Worm (Caenorhabditis elegans) whole organism, midembryonic: ENCODE data around the gene srxa-2.

Experiments
- T22C8.4 ChIP-seq: fragments of 200-800 bp; sonication (Bioruptor generic); IDR thresholded peaks from 2 replicates; pipeline ENCODE4 v1.3.6; 2022; ENCODE audit warnings: missing genetic modification characterization, missing compliant biosample characterization
- cog-1 ChIP-seq: sonication (generic microtip); optimal IDR thresholded peaks from 2 replicates; lab custom pipeline; 2016; ENCODE audit warnings: missing genetic modification characterization, missing compliant biosample characterization
- flt-1 ChIP-seq: fragments of 200-800 bp; sonication (Bioruptor generic); IDR thresholded peaks from 2 replicates; pipeline ENCODE4 v1.3.6; 2022; ENCODE audit warnings: missing genetic modification characterization, missing compliant biosample characterization
- klf-2 ChIP-seq: fragments of 200-800 bp; sonication (Bioruptor generic); conservative IDR thresholded peaks from 2 replicates; pipeline ENCODE4 v1.3.6; 2022; ENCODE audit warnings: missing genetic modification reagents, missing genetic modification characterization, missing compliant biosample characterization
- med-1 ChIP-seq: sonication (generic microtip); optimal IDR thresholded peaks from 2 replicates; lab custom pipeline; 2017; ENCODE audit warnings: missing genetic modification characterization, mild to moderate bottlenecking, missing compliant biosample characterization, antibody characterized with exemption, missing genetic modification reagents; ENCODE audit not compliant: insufficient read depth
- ref-1 ChIP-seq: fragments of 200-800 bp; sonication (Bioruptor generic); conservative IDR thresholded peaks from 2 replicates; pipeline ENCODE4 v1.3.6; 2022; ENCODE audit warnings: missing genetic modification reagents, missing genetic modification characterization, missing compliant biosample characterization
- tab-1 ChIP-seq: fragments of 200-800 bp; sonication (Bioruptor generic); IDR thresholded peaks from 2 replicates; pipeline ENCODE4 v1.3.6; 2022; ENCODE audit warnings: missing genetic modification characterization, missing compliant biosample characterization
- ztf-23 ChIP-seq: fragments of 200-800 bp; sonication (Bioruptor generic); IDR thresholded peaks from 2 replicates; pipeline ENCODE4 v1.3.6; 2022; ENCODE audit warnings: missing genetic modification reagents, missing genetic modification characterization, missing compliant biosample characterization
- ztf-29 ChIP-seq: fragments of 200-800 bp; sonication (Bioruptor generic); IDR thresholded peaks from 2 replicates; pipeline ENCODE4 v1.3.6; 2022; ENCODE audit warnings: missing genetic modification reagents, missing genetic modification characterization, missing compliant biosample characterization

Gene srxa-2

ce11 chrIV:9464345-9464783, 41.2 kb downstream of the srxa-2 start:
- TF ChIP-seq ref-1 (GFP tag; lab: Robert Waterston, UW) (no peak), T22C8.4 (GFP tag; lab: Robert Waterston, UW) (no peak), ztf-29 (GFP tag; lab: Robert Waterston, UW) (no peak), flt-1 (GFP tag; lab: Robert Waterston, UW) (0 out of 2 replicates have a peak, but pooled peaks have one; percentile 15), med-1 (GFP tag; lab: Kevin White, UChicago) (no peak), tab-1 (GFP tag; lab: Robert Waterston, UW) (no peak)

ce11 chrIV:9467418-9467817, 44.2 kb downstream of the srxa-2 start, which contains the start of gene F38E11.6:
Gene F38E11.6 (minus strand): TSS chrIV:9467518.
- no peak for TF ChIP-seq ref-1 (GFP tag; lab: Robert Waterston, UW)
- TF ChIP-seq ztf-29 (GFP tag; lab: Robert Waterston, UW): no peak
- no peak for TF ChIP-seq klf-2

- TF ChIP-seq cog-1 (tag; lab: Kevin White, UChicago) (no peak), med-1 (GFP tag; lab: Kevin White, UChicago) (no peak), ref-1 (GFP tag; lab: Robert Waterston, UW) (no peak), ztf-23 (GFP tag; lab: Robert Waterston, UW) (no peak), T22C8.4 (GFP tag; lab: Robert Waterston, UW) (no peak), ztf-29 (GFP tag; lab: Robert Waterston, UW) (no peak), klf-2 (no peak), flt-1 (GFP tag; lab: Robert Waterston, UW) (no peak), tab-1 (GFP tag; lab: Robert Waterston, UW) (no peak)
These were observed 46.1 kb downstream of the srxa-2 start for ce11 chrIV:9469293-9469692.
